Fruit fly (Drosophila melanogaster) whole organism, wandering third instar larva: ENCODE measurements around the gene CG4592.

Source experiments
- dsf ChIP-seq: sonication (Bioruptor generic); optimal IDR thresholded peaks from 2 replicates; lab custom pipeline; 2016; ENCODE audit warnings: missing biosample characterization, missing genetic modification characterization, borderline replicate concordance
- fru ChIP-seq: fragments of 200-800 bp; sonication (Bioruptor generic); optimal IDR thresholded peaks from 3 replicates; lab custom pipeline; 2016; ENCODE audit warnings: missing biosample characterization, mild to moderate bottlenecking, missing genetic modification characterization
- pan ChIP-seq: fragments of >200 bp; optimal IDR thresholded peaks from 2 replicates; lab custom pipeline; 2017
- sage ChIP-seq: fragments of 200-800 bp; sonication (Bioruptor generic); optimal IDR thresholded peaks from 2 replicates; lab custom pipeline; 2016; ENCODE audit warnings: missing biosample characterization, mild to moderate bottlenecking, missing genetic modification characterization
- sv ChIP-seq: fragments of 200-800 bp; sonication (Bioruptor generic); optimal IDR thresholded peaks from 3 replicates; lab custom pipeline; 2016; ENCODE audit warnings: missing biosample characterization, missing genetic modification characterization

DNA sequence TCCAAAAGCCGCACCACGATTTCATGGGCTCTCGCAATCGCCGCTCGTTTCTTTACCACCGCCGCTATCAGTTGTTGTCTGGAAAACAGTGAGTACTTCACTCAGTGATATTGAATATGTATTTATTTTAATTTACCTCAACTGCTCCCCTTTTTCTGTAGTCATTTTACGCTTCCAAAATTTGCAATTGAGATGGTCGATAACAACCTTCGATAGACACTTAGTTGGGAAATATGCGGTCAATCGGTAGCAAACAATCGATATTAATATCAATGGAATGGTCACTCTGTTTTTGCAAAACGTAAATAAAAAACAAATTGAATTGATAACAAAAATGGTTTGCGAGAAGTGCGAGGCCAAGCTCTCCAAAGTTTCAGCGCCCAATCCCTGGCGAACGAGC, 30.9 kb upstream of the CG4592 start, which contains the start of the genes CG34183 and CG4537:
- TF ChIP-seq sv (GFP tag; lab: Kevin White, UChicago) (no peak), pan (lab: Kevin White, UChicago) (no peak), dsf (GFP tag; lab: Kevin White, UChicago) (no peak), fru (no peak), sage (GFP tag; lab: Kevin White, UChicago) (no peak)
